Fruit fly (Drosophila melanogaster) whole organism, pupa: Measurements from ENCODE around the gene RecQ5.

Source experiments
- CG12605 ChIP-seq: fragments of 200-800 bp; sonication (Bioruptor generic); IDR thresholded peaks from 2 replicates; pipeline ENCODE4 v1.3.6; 2022; ENCODE audit warnings: missing biosample characterization, missing genetic modification characterization
- CG13204 ChIP-seq: fragments of 200-800 bp; sonication (Bioruptor generic); optimal IDR thresholded peaks from 2 replicates; lab custom pipeline; 2018; ENCODE audit warnings: missing biosample characterization, mild to moderate bottlenecking, missing genetic modification characterization, moderate library complexity
- CG15710 ChIP-seq: fragments of 200-800 bp; sonication (Bioruptor generic); optimal IDR thresholded peaks from 2 replicates; lab custom pipeline; 2018; ENCODE audit warnings: missing biosample characterization, mild to moderate bottlenecking, missing genetic modification characterization, moderate library complexity
- CG17806 ChIP-seq: fragments of 200-800 bp; sonication (Bioruptor generic); optimal IDR thresholded peaks from 2 replicates; lab custom pipeline; 2018; ENCODE audit warnings: missing biosample characterization, mild to moderate bottlenecking, missing genetic modification characterization, moderate library complexity
- CG34367 ChIP-seq: fragments of 200-800 bp; sonication (Bioruptor generic); optimal IDR thresholded peaks from 2 replicates; lab custom pipeline; 2018; ENCODE audit warnings: missing biosample characterization, mild to moderate bottlenecking, missing genetic modification characterization
- CG4496 ChIP-seq: fragments of 200-800 bp; sonication (Bioruptor generic); IDR thresholded peaks from 3 replicates; pipeline ENCODE4 v1.3.6; 2022; ENCODE audit warnings: missing biosample characterization, missing genetic modification characterization
- CG8159 ChIP-seq: fragments of 200-800 bp; sonication (Bioruptor generic); optimal IDR thresholded peaks from 3 replicates; lab custom pipeline; 2018; ENCODE audit warnings: missing biosample characterization, mild to moderate bottlenecking, missing genetic modification characterization, moderate library complexity
- CG8301 ChIP-seq: fragments of 200-800 bp; sonication (Bioruptor generic); optimal IDR thresholded peaks from 2 replicates; lab custom pipeline; 2018; ENCODE audit warnings: missing biosample characterization, mild to moderate bottlenecking, missing genetic modification characterization
- Pif1B ChIP-seq: fragments of 200-800 bp; sonication (Bioruptor generic); optimal IDR thresholded peaks from 3 replicates; lab custom pipeline; 2016; ENCODE audit warnings: missing biosample characterization, missing genetic modification characterization
- rn ChIP-seq: fragments of 200-800 bp; sonication (Bioruptor generic); IDR thresholded peaks from 2 replicates; pipeline ENCODE4 v1.3.6; 2022; ENCODE audit warnings: missing biosample characterization, missing genetic modification characterization

dm6 chr3L:14659954-14660907 lies 28.4 kb upstream of the RecQ5 start:
- TF ChIP-seq CG8301 (no peak), Pif1B (no peak), CG13204 (GFP tag; lab: Kevin White, UChicago) (no peak), CG4496 (GFP tag; lab: Robert Waterston, UW) (no peak), rn (GFP tag; lab: Robert Waterston, UW) (no peak), CG34367 (tag; lab: Kevin White, UChicago) (no peak), CG15710 (tag; lab: Kevin White, UChicago) (no peak), CG8159 (tag; lab: Kevin White, UChicago) (no peak), CG12605 (GFP tag; lab: Robert Waterston, UW) (no peak), CG17806 (no peak)
